Worm (Caenorhabditis elegans) whole organism, late embryonic: ENCODE results near the gene ccd-5.
A peak's percentile ranks its signal among the peaks of the same experiment; 100 is the strongest.

Experiments
- F13H6.1 ChIP-seq: sonication (generic microtip); optimal IDR thresholded peaks from 2 replicates; lab custom pipeline; 2016; ENCODE audit warnings: missing genetic modification characterization, missing compliant biosample characterization
- K09A11.1 ChIP-seq: sonication (generic microtip); optimal IDR thresholded peaks from 2 replicates; lab custom pipeline; 2017; ENCODE audit warnings: antibody characterized with exemption, mild to moderate bottlenecking, missing genetic modification characterization, missing compliant biosample characterization; ENCODE audit not compliant: insufficient read depth
- T23F11.4 ChIP-seq: fragments of 200-800 bp; sonication (Bioruptor generic); optimal IDR thresholded peaks from 2 replicates; lab custom pipeline; 2018; ENCODE audit warnings: mild to moderate bottlenecking, missing genetic modification characterization, missing compliant biosample characterization
- ceh-34 ChIP-seq: sonication (generic microtip); optimal IDR thresholded peaks from 2 replicates; lab custom pipeline; 2016; ENCODE audit warnings: mild to moderate bottlenecking, missing genetic modification characterization, missing compliant biosample characterization
- ceh-6 ChIP-seq: fragments of 200-800 bp; sonication (Bioruptor generic); optimal IDR thresholded peaks from 2 replicates; lab custom pipeline; 2018; ENCODE audit warnings: mild to moderate bottlenecking, missing genetic modification characterization, missing compliant biosample characterization
- eyg-1 ChIP-seq: sonication (generic microtip); optimal IDR thresholded peaks from 2 replicates; lab custom pipeline; 2016; ENCODE audit warnings: missing genotype, missing genetic modification characterization, missing compliant biosample characterization
- fkh-10 ChIP-seq: fragments of 150-350 bp; optimal IDR thresholded peaks from 2 replicates; lab custom pipeline; 2014; ENCODE audit warnings: missing biosample characterization, missing genetic modification reagents, missing genetic modification characterization
- hlh-13 ChIP-seq: fragments of 200-800 bp; sonication (Bioruptor generic); optimal IDR thresholded peaks from 2 replicates; lab custom pipeline; 2018; ENCODE audit warnings: mild to moderate bottlenecking, missing genetic modification characterization, missing compliant biosample characterization
- hlh-8 ChIP-seq: sonication (generic microtip); optimal IDR thresholded peaks from 2 replicates; lab custom pipeline; 2016; ENCODE audit warnings: missing genotype, missing genetic modification characterization, missing compliant biosample characterization
- odd-2 ChIP-seq: sonication (generic microtip); optimal IDR thresholded peaks from 2 replicates; lab custom pipeline; 2017; ENCODE audit warnings: antibody characterized with exemption, mild to moderate bottlenecking, missing genetic modification characterization, missing compliant biosample characterization
- pqm-1 ChIP-seq: sonication (generic microtip); optimal IDR thresholded peaks from 2 replicates; lab custom pipeline; 2016; ENCODE audit warnings: missing genetic modification characterization, missing compliant biosample characterization
- rnt-1 ChIP-seq: sonication (generic microtip); optimal IDR thresholded peaks from 2 replicates; lab custom pipeline; 2016; ENCODE audit warnings: missing genetic modification characterization, missing compliant biosample characterization
- sox-4 ChIP-seq: sonication (generic microtip); optimal IDR thresholded peaks from 2 replicates; lab custom pipeline; 2017; ENCODE audit warnings: mild to moderate bottlenecking, missing genetic modification characterization, inconsistent platforms, missing compliant biosample characterization
- unc-86 ChIP-seq: sonication (generic microtip); optimal IDR thresholded peaks from 2 replicates; lab custom pipeline; 2016; ENCODE audit warnings: missing genetic modification characterization, missing compliant biosample characterization

DNA sequence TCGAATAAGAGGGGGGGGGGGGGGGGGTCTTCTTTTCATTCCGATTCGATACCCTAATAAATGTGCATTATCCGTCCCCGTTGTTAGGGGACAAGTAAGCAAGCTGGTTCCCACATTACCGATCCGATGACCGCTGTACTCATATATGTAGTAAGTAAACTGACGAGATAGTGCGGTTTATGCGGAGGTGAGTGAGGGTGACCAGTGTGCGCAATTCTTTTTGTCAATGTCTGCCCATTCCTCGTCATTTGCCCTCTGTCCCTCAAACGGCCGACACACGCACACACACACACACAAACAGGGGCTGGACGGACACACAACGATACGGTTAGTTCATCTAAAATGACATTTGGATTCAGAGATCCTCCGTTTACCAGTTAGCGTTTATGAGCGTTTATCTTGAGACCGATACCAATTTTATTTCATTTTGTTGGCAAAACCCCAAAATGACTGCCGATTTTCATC is 20.2 kb downstream of the ccd-5 start, which contains the start of gene aat-3:
- TF ChIP-seq hlh-13 (GFP tag; lab: Kevin White, UChicago) (no peak), hlh-8 (tag; lab: Kevin White, UChicago) (no peak), T23F11.4 (no peak), F13H6.1 (no peak), eyg-1 (tag; lab: Kevin White, UChicago) (no peak), sox-4 (no peak), fkh-10 (GFP tag; lab: Kevin White, UChicago) (no peak), unc-86 (no peak), odd-2 (no peak), ceh-6 (peak; percentile 47), pqm-1 (no peak), ceh-34 (tag; lab: Kevin White, UChicago) (peak; percentile 45), K09A11.1 (no peak), rnt-1 (tag; lab: Kevin White, UChicago) (peak; percentile 1)
